Worm (Caenorhabditis elegans) whole organism, L1 larva: ENCODE results near the gene mua-3.

Source experiments
- F16B12.6 ChIP-seq: fragments of 150-350 bp; optimal IDR thresholded peaks from 2 replicates; lab custom pipeline; 2014; ENCODE audit warnings: missing biosample characterization, missing genetic modification characterization
- fos-1 ChIP-seq: fragments of 150-350 bp; optimal IDR thresholded peaks from 2 replicates; lab custom pipeline; 2014; ENCODE audit warnings: missing biosample characterization, missing genetic modification characterization
- lin-39 ChIP-seq: fragments of 150-350 bp; optimal IDR thresholded peaks from 2 replicates; lab custom pipeline; 2014; ENCODE audit warnings: missing biosample characterization, missing genetic modification reagents, missing genetic modification characterization
- lir-3 ChIP-seq: sonication (generic microtip); optimal IDR thresholded peaks from 2 replicates; lab custom pipeline; 2016; ENCODE audit warnings: mild to moderate bottlenecking, missing genetic modification characterization, moderate library complexity, missing compliant biosample characterization; ENCODE audit not compliant: poor library complexity
- mdl-1 ChIP-seq, 2 experiments: fragments of 150-350 bp; optimal IDR thresholded peaks; 2 replicates each; lab custom pipeline; 2014 to 2017; ENCODE audit warnings: missing biosample characterization in 2 of 2, missing genetic modification characterization in 2 of 2, inconsistent platforms in 1 of 2
- mep-1 ChIP-seq: fragments of 150-350 bp; optimal IDR thresholded peaks from 2 replicates; lab custom pipeline; 2014; ENCODE audit warnings: missing biosample characterization, missing genetic modification characterization
- nhr-77 ChIP-seq: fragments of 150-350 bp; optimal IDR thresholded peaks from 2 replicates; lab custom pipeline; 2014; ENCODE audit warnings: missing biosample characterization, missing genetic modification characterization
- sup-37 ChIP-seq: fragments of 200-800 bp; sonication (Bioruptor generic); optimal IDR thresholded peaks from 2 replicates; lab custom pipeline; 2018; ENCODE audit warnings: mild to moderate bottlenecking, missing genetic modification characterization, missing compliant biosample characterization

mua-3 gene

ce11 chrIII:10231641-10232040 is 71.1 kb downstream of the mua-3 start:
- TF ChIP-seq mdl-1 (tag; optimal IDR thresholded peaks at IDR 0.05; lab: Kevin White, UChicago) (no peak), sup-37 (GFP tag; lab: Kevin White, UChicago) (no peak), F16B12.6 (no peak), lin-39 (tag; lab: Kevin White, UChicago) (no peak), nhr-77 (tag; lab: Kevin White, UChicago) (no peak), fos-1 (tag; lab: Kevin White, UChicago) (no peak), lir-3 (tag; lab: Kevin White, UChicago) (no peak), mep-1 (no peak)
